Worm (Caenorhabditis elegans) whole organism, L4 larva: Measurements from ENCODE around the gene dct-19.

Source experiments
- F26F4.8 ChIP-seq: fragments of 200-800 bp; sonication (Bioruptor generic); conservative IDR thresholded peaks from 2 replicates; pipeline ENCODE4 v1.3.6; 2022; ENCODE audit warnings: missing genetic modification characterization, missing compliant biosample characterization
- Y48G9A.11 ChIP-seq: fragments of 200-800 bp; sonication (Bioruptor generic); IDR thresholded peaks from 2 replicates; pipeline ENCODE4 v1.3.6; 2022; ENCODE audit warnings: missing genetic modification reagents, missing genetic modification characterization, missing compliant biosample characterization
- ceh-20 ChIP-seq: fragments of 200-800 bp; sonication (Bioruptor generic); IDR thresholded peaks from 2 replicates; pipeline ENCODE4 v1.3.6; 2022; ENCODE audit warnings: missing genetic modification reagents, missing genetic modification characterization, missing compliant biosample characterization
- ceh-32 ChIP-seq: sonication (generic microtip); optimal IDR thresholded peaks from 2 replicates; lab custom pipeline; 2016; ENCODE audit warnings: mild to moderate bottlenecking, missing genetic modification characterization, missing compliant biosample characterization; ENCODE audit not compliant: poor library complexity
- cey-2 ChIP-seq: sonication (generic microtip); optimal IDR thresholded peaks from 3 replicates; lab custom pipeline; 2017; ENCODE audit warnings: missing genetic modification characterization, mild to moderate bottlenecking, missing compliant biosample characterization, antibody characterized with exemption, borderline replicate concordance; ENCODE audit not compliant: insufficient read depth
- daf-12 ChIP-seq: fragments of 150-350 bp; optimal IDR thresholded peaks from 2 replicates; lab custom pipeline; 2014; ENCODE audit warnings: missing biosample characterization, missing genetic modification reagents, missing genetic modification characterization
- daf-16 ChIP-seq, 3 experiments: sonication (generic microtip); optimal IDR thresholded peaks; 2 replicates each; lab custom pipeline; 2016 to 2017; ENCODE audit warnings: missing genetic modification characterization in 3 of 3, missing genetic modification reagents in 3 of 3, mild to moderate bottlenecking in 2 of 3, missing compliant biosample characterization in 2 of 3, missing biosample characterization in 1 of 3, moderate library complexity in 1 of 3
- daf-19 ChIP-seq: fragments of 200-800 bp; sonication (Bioruptor generic); conservative IDR thresholded peaks from 2 replicates; pipeline ENCODE4 v1.3.6; 2022; ENCODE audit warnings: missing genetic modification characterization, missing compliant biosample characterization
- dmd-6 ChIP-seq: fragments of 200-800 bp; sonication (Bioruptor generic); IDR thresholded peaks from 2 replicates; pipeline ENCODE4 v1.3.6; 2022; ENCODE audit warnings: missing genetic modification reagents, missing genetic modification characterization, missing compliant biosample characterization
- dmd-9 ChIP-seq: fragments of 200-800 bp; sonication (Bioruptor generic); IDR thresholded peaks from 2 replicates; pipeline ENCODE4 v1.3.6; 2022; ENCODE audit warnings: missing genetic modification reagents, missing genetic modification characterization, missing compliant biosample characterization
- dve-1 ChIP-seq: sonication (generic microtip); optimal IDR thresholded peaks from 2 replicates; lab custom pipeline; 2017; ENCODE audit warnings: antibody characterized with exemption, mild to moderate bottlenecking, missing genetic modification characterization, missing compliant biosample characterization; ENCODE audit not compliant: insufficient read depth
- egl-43 ChIP-seq: fragments of 200-800 bp; sonication (Bioruptor generic); IDR thresholded peaks from 2 replicates; pipeline ENCODE4 v1.3.6; 2022; ENCODE audit warnings: missing genetic modification reagents, missing genetic modification characterization, missing compliant biosample characterization
- fkh-10 ChIP-seq: fragments of 150-350 bp; optimal IDR thresholded peaks from 2 replicates; lab custom pipeline; 2014; ENCODE audit warnings: missing biosample characterization, missing genetic modification reagents, missing genetic modification characterization
- hlh-11 ChIP-seq: fragments of 200-800 bp; sonication (Bioruptor generic); optimal IDR thresholded peaks from 2 replicates; lab custom pipeline; 2018; ENCODE audit warnings: mild to moderate bottlenecking, missing genetic modification characterization, missing compliant biosample characterization
- hlh-30 ChIP-seq: sonication (generic microtip); optimal IDR thresholded peaks from 2 replicates; lab custom pipeline; 2017; ENCODE audit warnings: antibody characterized with exemption, mild to moderate bottlenecking, missing genetic modification characterization, missing compliant biosample characterization; ENCODE audit not compliant: insufficient read depth
- lin-38 ChIP-seq: fragments of 200-800 bp; sonication (Bioruptor generic); IDR thresholded peaks from 2 replicates; pipeline ENCODE4 v1.3.6; 2022; ENCODE audit warnings: missing genetic modification reagents, missing genetic modification characterization, missing compliant biosample characterization
- lin-39 ChIP-seq: fragments of 150-350 bp; optimal IDR thresholded peaks from 2 replicates; lab custom pipeline; 2014; ENCODE audit warnings: missing biosample characterization, missing genetic modification reagents, missing genetic modification characterization
- lir-3 ChIP-seq: sonication (generic microtip); optimal IDR thresholded peaks from 2 replicates; lab custom pipeline; 2016; ENCODE audit warnings: mild to moderate bottlenecking, missing genetic modification characterization, missing compliant biosample characterization
- madf-5 ChIP-seq, 2 experiments: fragments of 200-800 bp; sonication (Bioruptor generic); IDR thresholded peaks; 2 replicates each; pipeline ENCODE4 v1.3.6; 2022; ENCODE audit warnings: missing compliant biosample characterization in 2 of 2, missing genetic modification characterization in 2 of 2
- mep-1 ChIP-seq: fragments of 150-350 bp; sonication (generic microtip); optimal IDR thresholded peaks from 3 replicates; lab custom pipeline; 2014; ENCODE audit warnings: missing biosample characterization, missing genetic modification characterization
- nhr-28 ChIP-seq: fragments of 150-350 bp; optimal IDR thresholded peaks from 2 replicates; lab custom pipeline; 2014; ENCODE audit warnings: missing biosample characterization, missing genetic modification characterization
- nhr-41 ChIP-seq: fragments of 200-800 bp; sonication (Bioruptor generic); IDR thresholded peaks from 2 replicates; pipeline ENCODE4 v1.3.6; 2022; ENCODE audit warnings: missing genetic modification reagents, missing genetic modification characterization, missing compliant biosample characterization
- nhr-48 ChIP-seq: sonication (generic microtip); optimal IDR thresholded peaks from 2 replicates; lab custom pipeline; 2016; ENCODE audit warnings: mild to moderate bottlenecking, missing genetic modification characterization, missing compliant biosample characterization
- nhr-6 ChIP-seq: fragments of 150-350 bp; optimal IDR thresholded peaks from 2 replicates; lab custom pipeline; 2014; ENCODE audit warnings: missing biosample characterization, missing genetic modification characterization
- pha-4 ChIP-seq, 2 experiments: fragments of 150-350 bp in 1 of 2; fragments of 200-800 bp in 1 of 2; sonication (Bioruptor generic) in 1 of 2; IDR thresholded peaks in 1 of 2; optimal IDR thresholded peaks in 1 of 2; 2 replicates each; pipeline versions ENCODE4 v1.3.6 to Lab custom; 2014 to 2022; ENCODE audit warnings: missing genetic modification characterization in 2 of 2, missing genetic modification reagents in 2 of 2, missing biosample characterization in 1 of 2, missing compliant biosample characterization in 1 of 2
- pqm-1 ChIP-seq: sonication (generic microtip); optimal IDR thresholded peaks from 2 replicates; lab custom pipeline; 2017; ENCODE audit warnings: missing biosample characterization, missing genetic modification characterization
- rbr-2 ChIP-seq: sonication (generic microtip); optimal IDR thresholded peaks from 2 replicates; lab custom pipeline; 2016; ENCODE audit warnings: missing genotype, missing genetic modification characterization, missing compliant biosample characterization
- set-16 ChIP-seq: fragments of 200-800 bp; sonication (Bioruptor generic); IDR thresholded peaks from 2 replicates; pipeline ENCODE4 v1.3.6; 2022; ENCODE audit warnings: missing genetic modification reagents, missing genetic modification characterization, missing compliant biosample characterization
- snpc-1.2 ChIP-seq: fragments of 200-800 bp; sonication (Bioruptor generic); IDR thresholded peaks from 2 replicates; pipeline ENCODE4 v1.3.6; 2022; ENCODE audit warnings: missing genetic modification reagents, missing genetic modification characterization, missing compliant biosample characterization
- spr-1 ChIP-seq: sonication (generic microtip); optimal IDR thresholded peaks from 2 replicates; lab custom pipeline; 2016; ENCODE audit warnings: mild to moderate bottlenecking, missing genetic modification characterization, missing compliant biosample characterization
- spr-3 ChIP-seq: fragments of 200-800 bp; sonication (Bioruptor generic); optimal IDR thresholded peaks from 2 replicates; lab custom pipeline; 2018; ENCODE audit warnings: mild to moderate bottlenecking, missing genetic modification characterization, missing compliant biosample characterization
- unc-62 ChIP-seq, 3 experiments: fragments of 150-350 bp in 1 of 3; sonication (generic microtip); optimal IDR thresholded peaks in 2 of 3; peaks in 1 of 3; 1 replicate in 1 of 3; 2 replicates in 2 of 3; lab custom pipeline; 2014 to 2017; ENCODE audit warnings: missing biosample characterization in 3 of 3, missing genetic modification characterization in 3 of 3, missing genetic modification reagents in 3 of 3, missing genotype in 1 of 3
- zfp-2 ChIP-seq: sonication (generic microtip); optimal IDR thresholded peaks from 2 replicates; lab custom pipeline; 2016; ENCODE audit warnings: mild to moderate bottlenecking, missing genetic modification characterization, missing compliant biosample characterization
- zip-11 ChIP-seq: fragments of 200-800 bp; sonication (Bioruptor generic); IDR thresholded peaks from 2 replicates; pipeline ENCODE4 v1.3.6; 2022; ENCODE audit warnings: missing genetic modification characterization, missing compliant biosample characterization

Gene dct-19

ce11 chrIV:12948470-12948869 is 5.7 kb downstream of the dct-19 start, which contains the start of gene F55G11.10:
TSS of gene F55G11.10 (plus strand) at chrIV:12948770.
- no peak for TF ChIP-seq spr-3 (GFP tag; lab: Kevin White, UChicago)
- no peak for TF ChIP-seq pha-4 (GFP tag; IDR thresholded peaks at IDR 0.05; lab: Robert Waterston, UW)
- no peak for TF ChIP-seq pha-4 (tag; optimal IDR thresholded peaks at IDR 0.05; lab: Kevin White, UChicago)
- no peak for TF ChIP-seq egl-43 (GFP tag; lab: Robert Waterston, UW)
- TF ChIP-seq mep-1 (tag; lab: Kevin White, UChicago), result no peak
- TF ChIP-seq Y48G9A.11, result no peak
- TF ChIP-seq set-16 (GFP tag; lab: Robert Waterston, UW), result no peak
- no peak for TF ChIP-seq spr-1 (tag; lab: Kevin White, UChicago)
- TF ChIP-seq daf-12 (tag; lab: Kevin White, UChicago), result no peak
- no peak for TF ChIP-seq cey-2
- no peak for TF ChIP-seq nhr-41
- TF ChIP-seq fkh-10 (GFP tag; lab: Kevin White, UChicago), result no peak
- TF ChIP-seq zip-11 (GFP tag; lab: Robert Waterston, UW), result no peak
- no peak for TF ChIP-seq madf-5 (GFP tag; IDR thresholded peaks at IDR 0.05; lab: Robert Waterston, UW)

- TF ChIP-seq nhr-48 (no peak), snpc-1.2 (GFP tag; lab: Robert Waterston, UW) (no peak), daf-19 (GFP tag; lab: Robert Waterston, UW) (no peak), ceh-20 (GFP tag; lab: Robert Waterston, UW) (no peak), F26F4.8 (GFP tag; lab: Robert Waterston, UW) (no peak), set-16 (GFP tag; lab: Robert Waterston, UW) (no peak), lin-39 (tag; lab: Kevin White, UChicago) (no peak)
Observed at ce11 chrIV:12957730-12958129, 15.0 kb downstream of the dct-19 start, which contains the start of gene F55G11.6. TSS of gene F55G11.6 (plus strand) at chrIV:12958030.

ce11 chrIV:12960136-12960535 is 17.4 kb downstream of the dct-19 start, which contains the start of gene F55G11.7:
TSS of gene F55G11.7 (plus strand) at chrIV:12960436.
- TF ChIP-seq unc-62 (GFP tag; optimal IDR thresholded peaks at IDR 0.05 in 1 of 2; lab: Kevin White, UChicago) (peak in 1 of 2 experiments; percentile 39), unc-62 (tag; optimal IDR thresholded peaks at IDR 0.05; lab: Kevin White, UChicago) (no peak), daf-19 (GFP tag; lab: Robert Waterston, UW) (no peak)

ce11 chrIV:12962564-12962963 is 19.8 kb downstream of the dct-19 start, which contains the start of gene F55G11.8:
TSS of gene F55G11.8 (plus strand) at chrIV:12962808.
- TF ChIP-seq lin-38 (GFP tag; lab: Robert Waterston, UW) (no peak), daf-16 (GFP tag; optimal IDR thresholded peaks at IDR 0.05; lab: Kevin White, UChicago) (no peak), daf-16 (tag; optimal IDR thresholded peaks at IDR 0.05; lab: Kevin White, UChicago) (peak; percentile 94), madf-5 (GFP tag; IDR thresholded peaks at IDR 0.05; lab: Robert Waterston, UW) (no peak), nhr-28 (tag; lab: Kevin White, UChicago) (peak; percentile 62), nhr-6 (peak; percentile 82), hlh-30 (tag; lab: Kevin White, UChicago) (no peak), set-16 (GFP tag; lab: Robert Waterston, UW) (no peak), pqm-1 (peak; percentile 84), lir-3 (tag; lab: Kevin White, UChicago) (no peak), ceh-32 (tag; lab: Kevin White, UChicago) (no peak), dmd-6 (GFP tag; lab: Robert Waterston, UW) (0 out of 2 replicates have a peak, but pooled peaks have one; percentile 20), zfp-2 (tag; lab: Kevin White, UChicago) (no peak)

ce11 chrIV:12964648-12965047 is 21.9 kb downstream of the dct-19 start:
- peak; percentile 21 for TF ChIP-seq dve-1 (tag; lab: Kevin White, UChicago)
- TF ChIP-seq unc-62 (GFP tag; optimal IDR thresholded peaks at IDR 0.05 in 1 of 2; lab: Kevin White, UChicago), result peak in 1 of 2 experiments; percentile 20
- no peak for TF ChIP-seq unc-62 (tag; optimal IDR thresholded peaks at IDR 0.05; lab: Kevin White, UChicago)
- TF ChIP-seq nhr-28 (tag; lab: Kevin White, UChicago), result peak; percentile 20
- no peak for TF ChIP-seq rbr-2
- peak; percentile 43 for TF ChIP-seq pqm-1
- no peak for TF ChIP-seq dmd-9 (GFP tag; lab: Robert Waterston, UW)
- TF ChIP-seq hlh-11 (tag; lab: Kevin White, UChicago), result peak; percentile 1
- peak; percentile 62 for TF ChIP-seq dmd-6 (GFP tag; lab: Robert Waterston, UW)
